Worm (Caenorhabditis elegans) whole organism, late embryonic: Measurements from ENCODE around the gene irld-23.

Source experiments
- ceh-18 ChIP-seq: sonication (generic microtip); optimal IDR thresholded peaks from 2 replicates; lab custom pipeline; 2016; ENCODE audit warnings: missing genetic modification characterization, missing compliant biosample characterization
- ceh-9 ChIP-seq: sonication (generic microtip); optimal IDR thresholded peaks from 2 replicates; lab custom pipeline; 2016; ENCODE audit warnings: mild to moderate bottlenecking, missing genetic modification characterization, inconsistent platforms, missing compliant biosample characterization
- dmd-4 ChIP-seq: sonication (generic microtip); optimal IDR thresholded peaks from 2 replicates; lab custom pipeline; 2016; ENCODE audit warnings: borderline replicate concordance, missing genetic modification characterization, missing compliant biosample characterization
- elt-2 ChIP-seq: sonication (generic microtip); optimal IDR thresholded peaks from 2 replicates; lab custom pipeline; 2016; ENCODE audit warnings: missing genetic modification reagents, missing genetic modification characterization, missing compliant biosample characterization
- eyg-1 ChIP-seq: sonication (generic microtip); optimal IDR thresholded peaks from 2 replicates; lab custom pipeline; 2016; ENCODE audit warnings: missing genotype, missing genetic modification characterization, missing compliant biosample characterization
- fkh-10 ChIP-seq: fragments of 150-350 bp; optimal IDR thresholded peaks from 2 replicates; lab custom pipeline; 2014; ENCODE audit warnings: missing biosample characterization, missing genetic modification reagents, missing genetic modification characterization
- gmeb-2 ChIP-seq: sonication (generic microtip); optimal IDR thresholded peaks from 2 replicates; lab custom pipeline; 2016; ENCODE audit warnings: missing genetic modification characterization, inconsistent platforms, missing compliant biosample characterization
- rnt-1 ChIP-seq: sonication (generic microtip); optimal IDR thresholded peaks from 2 replicates; lab custom pipeline; 2016; ENCODE audit warnings: missing genetic modification characterization, missing compliant biosample characterization
- tbx-2 ChIP-seq: sonication (generic microtip); optimal IDR thresholded peaks from 2 replicates; lab custom pipeline; 2016; ENCODE audit warnings: missing genetic modification characterization, missing compliant biosample characterization

DNA sequence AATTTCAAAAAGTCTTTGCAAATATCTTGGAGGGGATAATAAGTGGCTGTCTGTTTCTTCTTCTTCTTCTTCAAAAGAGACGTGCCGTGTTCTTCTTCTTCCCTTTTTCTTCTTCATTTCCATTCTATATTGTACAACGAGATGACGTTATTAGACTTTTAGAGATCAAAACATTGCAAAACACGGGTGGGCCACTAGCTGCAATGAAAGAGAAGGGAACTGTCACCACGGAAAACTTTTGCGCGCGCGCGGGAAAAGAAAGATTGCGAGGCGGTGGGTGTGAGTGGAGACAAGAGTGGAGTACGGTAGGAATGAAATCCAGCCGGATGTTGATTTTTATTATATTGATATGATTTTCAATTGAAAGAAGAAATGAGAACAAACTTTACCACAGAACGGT is 26.4 kb downstream of the irld-23 start:
- TF ChIP-seq tbx-2 (tag; lab: Kevin White, UChicago) (no peak), rnt-1 (tag; lab: Kevin White, UChicago) (no peak), elt-2 (no peak), eyg-1 (no peak), fkh-10 (GFP tag; lab: Kevin White, UChicago) (no peak), ceh-9 (tag; lab: Kevin White, UChicago) (no peak), dmd-4 (tag; lab: Kevin White, UChicago) (no peak), gmeb-2 (no peak), ceh-18 (no peak)
